Fruit fly (Drosophila melanogaster) whole organism, prepupa: Measurements from ENCODE around the gene FoxP.

Experiments
- CG8632 ChIP-seq: fragments of 200-800 bp; sonication (Bioruptor generic); optimal IDR thresholded peaks from 3 replicates; lab custom pipeline; 2016; ENCODE audit warnings: missing biosample characterization, missing genetic modification characterization
- dac ChIP-seq: fragments of 200-800 bp; sonication (Bioruptor generic); optimal IDR thresholded peaks from 2 replicates; lab custom pipeline; 2017; ENCODE audit warnings: missing biosample characterization, mild to moderate bottlenecking, missing genetic modification characterization
- pdm3 ChIP-seq: fragments of 200-800 bp; sonication (Bioruptor generic); optimal IDR thresholded peaks from 3 replicates; lab custom pipeline; 2016; ENCODE audit warnings: missing biosample characterization, missing genetic modification characterization
- spab ChIP-seq: fragments of 200-800 bp; sonication (Bioruptor generic); optimal IDR thresholded peaks from 2 replicates; lab custom pipeline; 2017; ENCODE audit warnings: missing biosample characterization, mild to moderate bottlenecking, missing genetic modification characterization, missing genetic modification reagents

DNA sequence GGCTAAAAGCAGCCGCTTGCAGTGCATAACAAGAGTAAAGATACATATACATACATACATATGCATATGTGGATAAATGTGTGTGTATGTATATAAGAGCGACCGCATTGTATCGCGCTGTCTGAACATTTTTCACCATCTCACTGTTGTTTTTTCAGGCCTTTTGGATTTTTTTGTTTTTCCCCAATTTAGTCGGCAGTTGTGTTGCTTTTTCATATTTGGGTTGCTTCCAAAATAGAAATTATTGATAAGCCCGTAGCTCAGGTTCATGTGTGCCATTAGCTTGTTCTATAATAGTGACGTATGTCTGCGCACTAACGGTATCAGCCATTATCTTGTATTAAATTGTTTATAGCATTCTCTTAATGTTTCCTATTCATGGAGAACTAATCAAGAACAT lies 30.2 kb downstream of the FoxP start:
- no peak for TF ChIP-seq pdm3 (GFP tag; lab: Kevin White, UChicago)
- no peak for TF ChIP-seq CG8632 (GFP tag; lab: Kevin White, UChicago)
- TF ChIP-seq spab: no peak
- TF ChIP-seq dac (GFP tag; lab: Kevin White, UChicago): no peak
